Fruit fly (Drosophila melanogaster) whole organism, prepupa: ENCODE results near the gene hth.

ENCODE experiments used
- Blimp-1 ChIP-seq: fragments of 200-800 bp; sonication (Bioruptor generic); optimal IDR thresholded peaks from 3 replicates; lab custom pipeline; 2017; ENCODE audit warnings: missing biosample characterization, missing genetic modification characterization, mild to moderate bottlenecking, moderate library complexity, missing genetic modification reagents
- CG10669 ChIP-seq: fragments of 200-800 bp; sonication (Bioruptor generic); optimal IDR thresholded peaks from 3 replicates; lab custom pipeline; 2018; ENCODE audit warnings: missing biosample characterization, mild to moderate bottlenecking, missing genetic modification characterization, moderate library complexity
- CG11294 ChIP-seq: fragments of 200-800 bp; sonication (Bioruptor generic); IDR thresholded peaks from 2 replicates; pipeline ENCODE4 v1.3.6; 2022; ENCODE audit warnings: missing biosample characterization, missing genetic modification characterization
- CG11762 ChIP-seq: fragments of 200-800 bp; sonication (Bioruptor generic); optimal IDR thresholded peaks from 3 replicates; lab custom pipeline; 2016; ENCODE audit warnings: missing biosample characterization, missing genetic modification characterization; ENCODE audit not compliant: insufficient read depth
- CG11902 ChIP-seq: fragments of 200-800 bp; sonication (Bioruptor generic); optimal IDR thresholded peaks from 3 replicates; lab custom pipeline; 2016; ENCODE audit warnings: missing biosample characterization, missing genetic modification characterization
- CG15336 ChIP-seq: fragments of 200-800 bp; sonication (Bioruptor generic); IDR thresholded peaks from 2 replicates; pipeline ENCODE4 v1.3.6; 2022; ENCODE audit warnings: missing biosample characterization, missing genetic modification characterization
- CG1621 ChIP-seq: fragments of 200-800 bp; sonication (Bioruptor generic); optimal IDR thresholded peaks from 3 replicates; lab custom pipeline; 2018; ENCODE audit warnings: missing biosample characterization, mild to moderate bottlenecking, missing genetic modification characterization
- CG16779 ChIP-seq: fragments of 200-800 bp; sonication (Bioruptor generic); optimal IDR thresholded peaks from 3 replicates; lab custom pipeline; 2017; ENCODE audit warnings: missing biosample characterization, mild to moderate bottlenecking, missing genetic modification characterization
- CG3032 ChIP-seq: fragments of 200-800 bp; optimal IDR thresholded peaks from 2 replicates; lab custom pipeline; 2019; ENCODE audit warnings: missing biosample characterization, mild to moderate bottlenecking, missing genetic modification characterization, moderate library complexity
- CG31627 ChIP-seq: fragments of 200-800 bp; sonication (Bioruptor generic); optimal IDR thresholded peaks from 3 replicates; lab custom pipeline; 2016; ENCODE audit warnings: missing biosample characterization, missing genetic modification characterization
- CG32006 ChIP-seq: fragments of 200-800 bp; sonication (Bioruptor generic); optimal IDR thresholded peaks from 3 replicates; lab custom pipeline; 2017; ENCODE audit warnings: missing biosample characterization, mild to moderate bottlenecking, missing genetic modification characterization
- CG34406 ChIP-seq: fragments of 200-800 bp; sonication (Bioruptor generic); optimal IDR thresholded peaks from 3 replicates; lab custom pipeline; 2016; ENCODE audit warnings: missing biosample characterization, missing genetic modification characterization
- CG3919 ChIP-seq: fragments of 200-800 bp; sonication (Bioruptor generic); optimal IDR thresholded peaks from 3 replicates; lab custom pipeline; 2016; ENCODE audit warnings: missing biosample characterization, missing genetic modification characterization
- CG4318 ChIP-seq: fragments of 200-800 bp; sonication (Bioruptor generic); optimal IDR thresholded peaks from 3 replicates; lab custom pipeline; 2017; ENCODE audit warnings: missing biosample characterization, mild to moderate bottlenecking, missing genetic modification characterization
- CG6163 ChIP-seq: fragments of 200-800 bp; sonication (Bioruptor generic); IDR thresholded peaks from 3 replicates; pipeline ENCODE4 v1.3.6; 2022; ENCODE audit warnings: missing biosample characterization, missing genetic modification characterization
- CG6276 ChIP-seq: fragments of 200-800 bp; sonication (Bioruptor generic); optimal IDR thresholded peaks from 2 replicates; lab custom pipeline; 2017; ENCODE audit warnings: missing biosample characterization, mild to moderate bottlenecking, missing genetic modification characterization
- CG6792 ChIP-seq: fragments of 200-800 bp; sonication (Bioruptor generic); optimal IDR thresholded peaks from 3 replicates; lab custom pipeline; 2016; ENCODE audit warnings: missing biosample characterization, missing genetic modification characterization
- CG6854 ChIP-seq: fragments of 200-800 bp; sonication (Bioruptor generic); optimal IDR thresholded peaks from 2 replicates; lab custom pipeline; 2017; ENCODE audit warnings: missing biosample characterization, mild to moderate bottlenecking, missing genetic modification characterization
- CG7368 ChIP-seq: fragments of 200-800 bp; sonication (Bioruptor generic); optimal IDR thresholded peaks from 3 replicates; lab custom pipeline; 2016; ENCODE audit warnings: missing biosample characterization, missing genetic modification characterization
- CG8119 ChIP-seq: fragments of 200-800 bp; sonication (Bioruptor generic); IDR thresholded peaks from 3 replicates; pipeline ENCODE4 v1.3.6; 2022; ENCODE audit warnings: missing biosample characterization, missing genetic modification characterization
- CG8319 ChIP-seq: fragments of 200-800 bp; sonication (Bioruptor generic); optimal IDR thresholded peaks from 3 replicates; lab custom pipeline; 2016; ENCODE audit warnings: missing biosample characterization, missing genetic modification characterization
- CG8632 ChIP-seq: fragments of 200-800 bp; sonication (Bioruptor generic); optimal IDR thresholded peaks from 3 replicates; lab custom pipeline; 2016; ENCODE audit warnings: missing biosample characterization, missing genetic modification characterization
- CG9139 ChIP-seq: fragments of 200-800 bp; sonication (Bioruptor generic); optimal IDR thresholded peaks from 3 replicates; lab custom pipeline; 2017; ENCODE audit warnings: missing biosample characterization, mild to moderate bottlenecking, missing genetic modification characterization
- Eip75B ChIP-seq: fragments of 200-800 bp; sonication (Bioruptor generic); optimal IDR thresholded peaks from 3 replicates; lab custom pipeline; 2016; ENCODE audit warnings: missing biosample characterization, missing genetic modification characterization
- Eip78C ChIP-seq: fragments of 200-800 bp; sonication (Bioruptor generic); peaks from one replicate; lab custom pipeline; 2016; ENCODE audit warnings: missing biosample characterization, missing genetic modification characterization
- Eip93F ChIP-seq: fragments of 200-800 bp; sonication (Bioruptor generic); optimal IDR thresholded peaks from 2 replicates; lab custom pipeline; 2016; ENCODE audit warnings: missing biosample characterization, mild to moderate bottlenecking, missing genetic modification characterization
- Ets21C ChIP-seq: fragments of 200-800 bp; sonication (Bioruptor generic); optimal IDR thresholded peaks from 3 replicates; lab custom pipeline; 2016; ENCODE audit warnings: missing biosample characterization, missing genetic modification characterization
- Gug ChIP-seq: fragments of 200-800 bp; sonication (Bioruptor generic); IDR thresholded peaks from 2 replicates; pipeline ENCODE4 v1.3.6; 2022; ENCODE audit warnings: missing biosample characterization, missing genetic modification characterization
- Hr38 ChIP-seq: sonication (Bioruptor generic); optimal IDR thresholded peaks from 2 replicates; lab custom pipeline; 2016; ENCODE audit warnings: missing biosample characterization, missing genetic modification characterization
- Lpt ChIP-seq: fragments of 200-800 bp; sonication (Bioruptor generic); optimal IDR thresholded peaks from 3 replicates; lab custom pipeline; 2016; ENCODE audit warnings: missing biosample characterization, missing genetic modification characterization
- OdsH ChIP-seq: fragments of 200-800 bp; sonication (Bioruptor generic); optimal IDR thresholded peaks from 3 replicates; lab custom pipeline; 2016; ENCODE audit warnings: missing biosample characterization, missing genetic modification characterization
- Sox102F ChIP-seq: fragments of 200-800 bp; sonication (Bioruptor generic); optimal IDR thresholded peaks from 2 replicates; lab custom pipeline; 2016; ENCODE audit warnings: missing biosample characterization, mild to moderate bottlenecking, missing genetic modification characterization
- Sox14 ChIP-seq: fragments of 200-800 bp; sonication (Bioruptor generic); optimal IDR thresholded peaks from 3 replicates; lab custom pipeline; 2016; ENCODE audit warnings: missing biosample characterization, missing genetic modification characterization
- Sox15 ChIP-seq: fragments of 200-800 bp; sonication (Bioruptor generic); optimal IDR thresholded peaks from 3 replicates; lab custom pipeline; 2016; ENCODE audit warnings: missing biosample characterization, missing genetic modification characterization
- achi ChIP-seq: fragments of 200-800 bp; sonication (Bioruptor generic); optimal IDR thresholded peaks from 3 replicates; lab custom pipeline; 2016; ENCODE audit warnings: missing biosample characterization, missing genetic modification characterization
- acj6 ChIP-seq: fragments of 200-800 bp; sonication (Bioruptor generic); optimal IDR thresholded peaks from 3 replicates; lab custom pipeline; 2016; ENCODE audit warnings: missing biosample characterization, missing genetic modification characterization
- cyc ChIP-seq: fragments of 200-800 bp; sonication (Bioruptor generic); optimal IDR thresholded peaks from 3 replicates; lab custom pipeline; 2016; ENCODE audit warnings: missing biosample characterization, missing genetic modification characterization
- dac ChIP-seq: fragments of 200-800 bp; sonication (Bioruptor generic); optimal IDR thresholded peaks from 2 replicates; lab custom pipeline; 2017; ENCODE audit warnings: missing biosample characterization, mild to moderate bottlenecking, missing genetic modification characterization
- dsx ChIP-seq: fragments of 200-800 bp; optimal IDR thresholded peaks from 3 replicates; lab custom pipeline; 2019; ENCODE audit warnings: missing biosample characterization, mild to moderate bottlenecking, missing genetic modification characterization, moderate library complexity; ENCODE audit not compliant: poor library complexity, severe bottlenecking
- eg ChIP-seq: fragments of 200-800 bp; sonication (Bioruptor generic); IDR thresholded peaks from 3 replicates; pipeline ENCODE4 v1.3.6; 2022; ENCODE audit warnings: missing biosample characterization, missing genetic modification characterization
- esn ChIP-seq: fragments of 200-800 bp; sonication (Bioruptor generic); optimal IDR thresholded peaks from 2 replicates; lab custom pipeline; 2016; ENCODE audit warnings: missing biosample characterization, mild to moderate bottlenecking, missing genetic modification characterization, moderate library complexity
- fd59A ChIP-seq: fragments of 200-800 bp; sonication (Bioruptor generic); optimal IDR thresholded peaks from 2 replicates; lab custom pipeline; 2017; ENCODE audit warnings: missing biosample characterization, mild to moderate bottlenecking, missing genetic modification characterization, missing genetic modification reagents
- fd85E ChIP-seq: fragments of 200-800 bp; sonication (Bioruptor generic); optimal IDR thresholded peaks from 3 replicates; lab custom pipeline; 2016; ENCODE audit warnings: missing biosample characterization, missing genetic modification characterization
- fkh ChIP-seq: fragments of 200-800 bp; sonication (Bioruptor generic); optimal IDR thresholded peaks from 3 replicates; lab custom pipeline; 2017; ENCODE audit warnings: missing biosample characterization, mild to moderate bottlenecking, missing genetic modification characterization, moderate library complexity
- lz ChIP-seq: fragments of 200-800 bp; sonication (Bioruptor generic); optimal IDR thresholded peaks from 3 replicates; lab custom pipeline; 2016; ENCODE audit warnings: missing biosample characterization, missing genetic modification characterization
- pdm3 ChIP-seq: fragments of 200-800 bp; sonication (Bioruptor generic); optimal IDR thresholded peaks from 3 replicates; lab custom pipeline; 2016; ENCODE audit warnings: missing biosample characterization, missing genetic modification characterization
- spab ChIP-seq: fragments of 200-800 bp; sonication (Bioruptor generic); optimal IDR thresholded peaks from 2 replicates; lab custom pipeline; 2017; ENCODE audit warnings: missing biosample characterization, mild to moderate bottlenecking, missing genetic modification characterization, missing genetic modification reagents
- ss ChIP-seq, 2 experiments: fragments of 200-800 bp; sonication (Bioruptor generic); optimal IDR thresholded peaks; 2 replicates in 1 of 2; 3 replicates in 1 of 2; lab custom pipeline; 2017 to 2018; ENCODE audit warnings: mild to moderate bottlenecking in 2 of 2, missing biosample characterization in 2 of 2, missing genetic modification characterization in 2 of 2, moderate library complexity in 1 of 2
- topi ChIP-seq: fragments of 200-800 bp; sonication (Bioruptor generic); optimal IDR thresholded peaks from 3 replicates; lab custom pipeline; 2016; ENCODE audit warnings: missing biosample characterization, missing genetic modification characterization
- vri ChIP-seq: fragments of 200-800 bp; sonication (Bioruptor generic); optimal IDR thresholded peaks from 3 replicates; lab custom pipeline; 2016; ENCODE audit warnings: missing biosample characterization, mild to moderate bottlenecking, missing genetic modification characterization

Gene hth

dm6 chr3R:10680825-10681681 is 41.7 kb upstream of the hth start, which contains the start of gene Phyhd1:
Gene Phyhd1, minus strand, starts transcription at chr3R:10680925.
- TF ChIP-seq CG11294 (peak; percentile 66), CG8632 (GFP tag; lab: Kevin White, UChicago) (peak; percentile 82), CG1621 (peak; percentile 80), fd59A (GFP tag; lab: Kevin White, UChicago) (peak; percentile 78), CG3032 (peak; percentile 68), CG6163 (GFP tag; lab: Robert Waterston, UW) (peak; percentile 89), Lpt (GFP tag; lab: Kevin White, UChicago) (peak; percentile 79), Ets21C (GFP tag; lab: Kevin White, UChicago) (peak; percentile 79), Eip93F (no peak), OdsH (peak; percentile 92), CG32006 (GFP tag; lab: Kevin White, UChicago) (peak; percentile 90), spab (GFP tag; lab: Kevin White, UChicago) (peak; percentile 59), Hr38 (no peak), Sox15 (peak; percentile 78), CG11902 (GFP tag; lab: Kevin White, UChicago) (peak; percentile 79), ss (GFP tag; optimal IDR thresholded peaks at IDR 0.05; lab: Kevin White, UChicago) (peak; percentile 55 to 57), CG8119 (GFP tag; lab: Robert Waterston, UW) (peak; percentile 91), CG15336 (GFP tag; lab: Robert Waterston, UW) (peak; percentile 90), CG6276 (GFP tag; lab: Kevin White, UChicago) (peak; percentile 77), CG16779 (tag; lab: Kevin White, UChicago) (peak; percentile 66), CG9139 (GFP tag; lab: Kevin White, UChicago) (peak; percentile 34), CG10669 (peak; percentile 78), Sox102F (GFP tag; lab: Kevin White, UChicago) (peak; percentile 81), vri (GFP tag; lab: Kevin White, UChicago) (peak; percentile 82), CG31627 (peak; percentile 89), CG6854 (no peak), achi (GFP tag; lab: Kevin White, UChicago) (peak; percentile 84), CG11762 (GFP tag; lab: Kevin White, UChicago) (peak; percentile 80), CG8319 (GFP tag; lab: Kevin White, UChicago) (peak; percentile 81), acj6 (GFP tag; lab: Kevin White, UChicago) (peak; percentile 89), CG7368 (GFP tag; lab: Kevin White, UChicago) (peak; percentile 67), fd85E (peak; percentile 32), Blimp-1 (GFP tag; lab: Kevin White, UChicago) (no peak), CG34406 (GFP tag; lab: Kevin White, UChicago) (peak; percentile 85), Eip75B (peak; percentile 87), CG3919 (GFP tag; lab: Kevin White, UChicago) (peak; percentile 88), pdm3 (GFP tag; lab: Kevin White, UChicago) (peak; percentile 91), dac (peak; percentile 67), topi (GFP tag; lab: Kevin White, UChicago) (peak; percentile 85), Eip78C (peak; percentile 98), Sox14 (peak; percentile 89), Gug (peak; percentile 74), dsx (GFP tag; lab: Kevin White, UChicago) (peak; percentile 59), lz (GFP tag; lab: Kevin White, UChicago) (peak; percentile 83), eg (GFP tag; lab: Robert Waterston, UW) (peak; percentile 90), fkh (GFP tag; lab: Kevin White, UChicago) (peak; percentile 76), CG4318 (GFP tag; lab: Kevin White, UChicago) (peak; percentile 78), esn (GFP tag; lab: Kevin White, UChicago) (peak; percentile 88), cyc (GFP tag; lab: Kevin White, UChicago) (peak; percentile 86), CG6792 (GFP tag; lab: Kevin White, UChicago) (peak; percentile 88)
